Worm (Caenorhabditis elegans): ENCODE data around the gene T23F6.2.

DNA sequence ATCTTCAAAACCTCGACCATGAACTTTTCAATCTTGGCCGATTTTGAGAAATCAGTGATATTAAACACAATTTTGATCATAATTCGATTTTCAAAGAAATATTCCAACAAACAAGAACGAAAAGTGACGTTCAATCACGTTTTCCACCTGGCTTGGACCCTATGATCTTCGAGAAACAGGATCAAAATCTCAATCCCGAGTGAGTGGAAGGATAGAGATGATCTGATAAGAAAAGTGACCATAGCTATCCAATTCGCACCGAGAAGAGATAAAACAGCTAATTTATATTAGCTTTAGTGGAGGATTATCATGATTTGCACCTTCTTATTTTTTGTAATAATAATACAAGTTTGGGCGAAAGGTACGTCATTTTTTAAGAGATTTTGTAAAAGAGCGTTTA, at the start of gene T23F6.2:
- TF ChIP-seq hnd-1 (tag; optimal IDR thresholded peaks at IDR 0.05) (no peak), tbx-37 (GFP tag; conservative IDR thresholded peaks at IDR 0.05) (no peak), ama-1 (optimal IDR thresholded peaks at IDR 0.05) (no peak), sea-1 (GFP tag; conservative IDR thresholded peaks at IDR 0.05) (no peak), B0310.2 (tag; optimal IDR thresholded peaks at IDR 0.05) (no peak), hmg-4 (GFP tag; optimal IDR thresholded peaks at IDR 0.05) (no peak), tbx-11 (GFP tag; IDR thresholded peaks at IDR 0.05) (no peak), F13C5.2 (tag; optimal IDR thresholded peaks at IDR 0.05) (no peak)
